Fruit fly (Drosophila melanogaster) whole organism, embryonic: ENCODE measurements around the gene CG8944.
A peak's percentile ranks its signal among the peaks of the same experiment; 100 is the strongest.

Experiments
- Ada2b ChIP-seq: fragments of 200-800 bp; sonication (Bioruptor generic); IDR thresholded peaks from 2 replicates; pipeline ENCODE4 v1.3.6; 2022; ENCODE audit warnings: missing biosample characterization, missing genetic modification characterization
- Atf6 ChIP-seq: fragments of 200-800 bp; sonication (Bioruptor generic); IDR thresholded peaks from 2 replicates; pipeline ENCODE4 v1.3.6; 2022; ENCODE audit warnings: missing biosample characterization, missing genetic modification characterization
- Bteb2 ChIP-seq: fragments of 200-800 bp; sonication (Bioruptor generic); optimal IDR thresholded peaks from 2 replicates; lab custom pipeline; 2016; ENCODE audit warnings: missing biosample characterization, missing genetic modification characterization
- CG10209 ChIP-seq: fragments of 200-800 bp; sonication (Bioruptor generic); optimal IDR thresholded peaks from 3 replicates; lab custom pipeline; 2017; ENCODE audit warnings: missing biosample characterization, mild to moderate bottlenecking, missing genetic modification characterization, missing genetic modification reagents
- CG10654 ChIP-seq: fragments of 200-800 bp; sonication (Bioruptor generic); optimal IDR thresholded peaks from 2 replicates; lab custom pipeline; 2016; ENCODE audit warnings: missing biosample characterization, missing genetic modification characterization
- CG10959 ChIP-seq: fragments of 200-800 bp; sonication (Bioruptor generic); IDR thresholded peaks from 2 replicates; pipeline ENCODE4 v1.3.6; 2022; ENCODE audit warnings: missing biosample characterization, missing genetic modification characterization
- CG12942 ChIP-seq: fragments of 200-800 bp; sonication (Bioruptor generic); optimal IDR thresholded peaks from 3 replicates; lab custom pipeline; 2016; ENCODE audit warnings: missing biosample characterization, missing genetic modification characterization
- CG13296 ChIP-seq: fragments of 200-800 bp; sonication (Bioruptor generic); optimal IDR thresholded peaks from 3 replicates; lab custom pipeline; 2018; ENCODE audit warnings: missing biosample characterization, mild to moderate bottlenecking, missing genetic modification characterization
- CG13775 ChIP-seq: fragments of 200-800 bp; sonication (Bioruptor generic); optimal IDR thresholded peaks from 3 replicates; lab custom pipeline; 2017; ENCODE audit warnings: missing biosample characterization, mild to moderate bottlenecking, missing genetic modification characterization
- CG15011 ChIP-seq: fragments of 200-800 bp; sonication (Bioruptor generic); optimal IDR thresholded peaks from 3 replicates; lab custom pipeline; 2018; ENCODE audit warnings: missing biosample characterization, mild to moderate bottlenecking, missing genetic modification characterization
- CG16779 ChIP-seq: fragments of 200-800 bp; sonication (Bioruptor generic); IDR thresholded peaks from 2 replicates; pipeline ENCODE4 v1.3.6; 2022; ENCODE audit warnings: missing biosample characterization, missing genetic modification characterization
- CG17802 ChIP-seq: fragments of 200-800 bp; sonication (Bioruptor generic); optimal IDR thresholded peaks from 2 replicates; lab custom pipeline; 2018; ENCODE audit warnings: missing biosample characterization, mild to moderate bottlenecking, missing genetic modification characterization, moderate library complexity
- CG17829 ChIP-seq: fragments of 200-800 bp; optimal IDR thresholded peaks from 2 replicates; lab custom pipeline; 2019; ENCODE audit warnings: missing biosample characterization, mild to moderate bottlenecking, missing genetic modification characterization, moderate library complexity
- CG18262 ChIP-seq: fragments of 200-800 bp; optimal IDR thresholded peaks from 3 replicates; lab custom pipeline; 2019; ENCODE audit warnings: missing biosample characterization, mild to moderate bottlenecking, missing genetic modification characterization, moderate library complexity
- CG18764 ChIP-seq: fragments of 200-800 bp; sonication (Bioruptor generic); optimal IDR thresholded peaks from 3 replicates; lab custom pipeline; 2016; ENCODE audit warnings: missing biosample characterization, missing genetic modification characterization
- CG34422 ChIP-seq: fragments of 200-800 bp; sonication (Bioruptor generic); IDR thresholded peaks from 3 replicates; pipeline ENCODE4 v1.3.6; 2022; ENCODE audit warnings: missing biosample characterization, missing genetic modification characterization
- CG4404 ChIP-seq: fragments of 200-800 bp; sonication (Bioruptor generic); IDR thresholded peaks from 2 replicates; pipeline ENCODE4 v1.3.6; 2022; ENCODE audit warnings: missing biosample characterization, missing genetic modification characterization
- CG4707 ChIP-seq: fragments of 200-800 bp; sonication (Bioruptor generic); optimal IDR thresholded peaks from 2 replicates; lab custom pipeline; 2018; ENCODE audit warnings: missing biosample characterization, mild to moderate bottlenecking, missing genetic modification characterization, moderate library complexity
- CG5245 ChIP-seq: fragments of 200-800 bp; sonication (Bioruptor generic); optimal IDR thresholded peaks from 3 replicates; lab custom pipeline; 2016; ENCODE audit warnings: missing biosample characterization, missing genetic modification characterization
- CG7987 ChIP-seq: fragments of 200-800 bp; sonication (Bioruptor generic); optimal IDR thresholded peaks from 2 replicates; lab custom pipeline; 2018; ENCODE audit warnings: missing biosample characterization, mild to moderate bottlenecking, missing genetic modification characterization, moderate library complexity
- CG8089 ChIP-seq: fragments of 200-800 bp; sonication (Bioruptor generic); optimal IDR thresholded peaks from 3 replicates; lab custom pipeline; 2016; ENCODE audit warnings: missing biosample characterization, missing genetic modification characterization
- CG9932 ChIP-seq: fragments of 200-800 bp; sonication (Bioruptor generic); IDR thresholded peaks from 2 replicates; pipeline ENCODE4 v1.3.6; 2022; ENCODE audit warnings: missing biosample characterization, missing genetic modification characterization
- CHES-1-like ChIP-seq: fragments of 200-800 bp; sonication (Bioruptor generic); optimal IDR thresholded peaks from 2 replicates; lab custom pipeline; 2016; ENCODE audit warnings: missing biosample characterization, missing genetic modification characterization
- Lhr ChIP-seq: fragments of 200-800 bp; sonication (Bioruptor generic); optimal IDR thresholded peaks from 3 replicates; lab custom pipeline; 2017; ENCODE audit warnings: mild to moderate bottlenecking, missing biosample characterization, missing genetic modification reagents, missing genetic modification characterization
- MESR4 ChIP-seq: fragments of 200-800 bp; sonication (Bioruptor generic); optimal IDR thresholded peaks from 2 replicates; lab custom pipeline; 2018; ENCODE audit warnings: missing biosample characterization, mild to moderate bottlenecking, missing genetic modification characterization, moderate library complexity
- Med ChIP-seq: fragments of 200-800 bp; sonication (Bioruptor generic); peaks from one replicate; lab custom pipeline; 2016; ENCODE audit warnings: missing biosample characterization, missing genetic modification characterization, mild to moderate bottlenecking, inconsistent platforms, moderate library complexity
- Mes4 ChIP-seq: fragments of 200-800 bp; sonication (Bioruptor generic); optimal IDR thresholded peaks from 2 replicates; lab custom pipeline; 2016; ENCODE audit warnings: missing biosample characterization, missing genetic modification characterization
- Nf-YA ChIP-seq: fragments of 200-800 bp; sonication (Bioruptor generic); IDR thresholded peaks from 2 replicates; pipeline ENCODE4 v1.3.6; 2022; ENCODE audit warnings: missing biosample characterization, missing genetic modification characterization
- Side ChIP-seq: fragments of 200-800 bp; sonication (Bioruptor generic); optimal IDR thresholded peaks from 2 replicates; lab custom pipeline; 2016; ENCODE audit warnings: missing biosample characterization, missing genetic modification characterization
- Xrp1 ChIP-seq: fragments of 200-800 bp; sonication (Bioruptor generic); IDR thresholded peaks from 2 replicates; pipeline ENCODE4 v1.3.6; 2022; ENCODE audit warnings: missing biosample characterization, missing genetic modification characterization
- ap ChIP-seq: fragments of 200-800 bp; sonication (Bioruptor generic); IDR thresholded peaks from 2 replicates; pipeline ENCODE4 v1.3.6; 2022; ENCODE audit warnings: missing biosample characterization, missing genetic modification characterization
- chif ChIP-seq, 2 experiments: fragments of 200-800 bp; sonication (Bioruptor generic); optimal IDR thresholded peaks; 3 replicates each; lab custom pipeline; 2016; ENCODE audit warnings: missing biosample characterization in 2 of 2, missing genetic modification characterization in 2 of 2
- ewg ChIP-seq: fragments of 200-800 bp; sonication (Bioruptor generic); optimal IDR thresholded peaks from 3 replicates; lab custom pipeline; 2017; ENCODE audit warnings: mild to moderate bottlenecking, missing biosample characterization, missing genetic modification reagents, missing genetic modification characterization
- gce ChIP-seq: fragments of 200-800 bp; sonication (Bioruptor generic); IDR thresholded peaks from 3 replicates; pipeline ENCODE4 v1.3.6; 2022; ENCODE audit warnings: missing biosample characterization, missing genetic modification characterization
- gro ChIP-seq: fragments of 200-800 bp; sonication (Bioruptor generic); optimal IDR thresholded peaks from 2 replicates; lab custom pipeline; 2016; ENCODE audit warnings: missing biosample characterization, missing genetic modification characterization
- insv ChIP-seq, 2 experiments: fragments of 200-800 bp; sonication (Bioruptor generic); optimal IDR thresholded peaks; 3 replicates each; lab custom pipeline; 2016 to 2018; ENCODE audit warnings: missing biosample characterization in 2 of 2, missing genetic modification characterization in 2 of 2
- lbe ChIP-seq: fragments of 200-800 bp; sonication (Bioruptor generic); optimal IDR thresholded peaks from 2 replicates; lab custom pipeline; 2016; ENCODE audit warnings: missing biosample characterization, mild to moderate bottlenecking, missing genetic modification characterization
- org-1 ChIP-seq: fragments of 200-800 bp; sonication (Bioruptor generic); optimal IDR thresholded peaks from 2 replicates; lab custom pipeline; 2017; ENCODE audit warnings: missing biosample characterization, missing genetic modification characterization
- p53 ChIP-seq: fragments of 200-800 bp; sonication (Bioruptor generic); optimal IDR thresholded peaks from 2 replicates; lab custom pipeline; 2016; ENCODE audit warnings: missing biosample characterization, missing genetic modification characterization
- pita ChIP-seq: fragments of 200-800 bp; sonication (Bioruptor generic); optimal IDR thresholded peaks from 2 replicates; lab custom pipeline; 2017; ENCODE audit warnings: missing biosample characterization, mild to moderate bottlenecking, missing genetic modification characterization
- pnt ChIP-seq: fragments of 200-800 bp; sonication (Bioruptor generic); optimal IDR thresholded peaks from 3 replicates; lab custom pipeline; 2016; ENCODE audit warnings: missing biosample characterization, missing genetic modification characterization
- ranshi ChIP-seq: fragments of 200-800 bp; sonication (Bioruptor generic); IDR thresholded peaks from 2 replicates; pipeline ENCODE4 v1.3.6; 2022; ENCODE audit warnings: missing biosample characterization, missing genetic modification characterization
- scrt ChIP-seq: fragments of 200-800 bp; sonication (Bioruptor generic); optimal IDR thresholded peaks from 2 replicates; lab custom pipeline; 2018; ENCODE audit warnings: missing biosample characterization, mild to moderate bottlenecking, missing genetic modification characterization, moderate library complexity
- sd ChIP-seq: fragments of 200-800 bp; sonication (Bioruptor generic); optimal IDR thresholded peaks from 3 replicates; lab custom pipeline; 2018; ENCODE audit warnings: missing biosample characterization, mild to moderate bottlenecking, missing genetic modification characterization, moderate library complexity
- seq ChIP-seq: fragments of 200-800 bp; sonication (Bioruptor generic); IDR thresholded peaks from 2 replicates; pipeline ENCODE4 v1.3.6; 2022; ENCODE audit warnings: missing biosample characterization, missing genetic modification characterization
- trem ChIP-seq: fragments of 200-800 bp; optimal IDR thresholded peaks from 3 replicates; lab custom pipeline; 2019; ENCODE audit warnings: missing biosample characterization, mild to moderate bottlenecking, missing genetic modification characterization, moderate library complexity
- ttk ChIP-seq: fragments of 200-800 bp; sonication (Bioruptor generic); IDR thresholded peaks from 2 replicates; pipeline ENCODE4 v2.1.2; 2022; ENCODE audit warnings: missing biosample characterization, missing genetic modification characterization
- vnd ChIP-seq: fragments of 200-800 bp; sonication (Bioruptor generic); IDR thresholded peaks from 3 replicates; pipeline ENCODE4 v1.3.6; 2022; ENCODE audit warnings: missing biosample characterization, missing genetic modification characterization; ENCODE audit not compliant: partially characterized antibody
- wdn ChIP-seq: fragments of 200-800 bp; sonication (Bioruptor generic); IDR thresholded peaks from 2 replicates; pipeline ENCODE4 v1.3.6; 2022; ENCODE audit warnings: missing biosample characterization, missing genetic modification characterization
- wek ChIP-seq: fragments of 200-800 bp; sonication (Bioruptor generic); optimal IDR thresholded peaks from 3 replicates; lab custom pipeline; 2018; ENCODE audit warnings: missing biosample characterization, mild to moderate bottlenecking, missing genetic modification characterization, moderate library complexity
- zen ChIP-seq: fragments of 200-800 bp; sonication (Bioruptor generic); optimal IDR thresholded peaks from 3 replicates; lab custom pipeline; 2018; ENCODE audit warnings: missing biosample characterization, mild to moderate bottlenecking, missing genetic modification characterization, moderate library complexity

Gene CG8944

dm6 chrX:15745905-15746681, at the start of gene CG8944, which contains the start of gene CCT6 (continued):
- TF ChIP-seq Lhr (no peak), CG10959 (GFP tag; lab: Robert Waterston, UW) (no peak), CG10209 (GFP tag; lab: Kevin White, UChicago) (no peak), CG16779 (GFP tag; lab: Robert Waterston, UW) (no peak), CG12942 (GFP tag; lab: Kevin White, UChicago) (no peak), gce (no peak), Ada2b (GFP tag; lab: Robert Waterston, UW) (no peak), CG18262 (tag; lab: Kevin White, UChicago) (peak; percentile 17), Atf6 (no peak), chif (GFP tag; optimal IDR thresholded peaks at IDR 0.05; lab: Kevin White, UChicago) (no peak), CG8089 (GFP tag; lab: Kevin White, UChicago) (no peak), CG34422 (GFP tag; lab: Robert Waterston, UW) (no peak), scrt (GFP tag; lab: Kevin White, UChicago) (no peak), Med (GFP tag; lab: Kevin White, UChicago) (peak; percentile 74), CG5245 (GFP tag; lab: Kevin White, UChicago) (no peak), ewg (no peak), wdn (GFP tag; lab: Robert Waterston, UW) (no peak), org-1 (no peak), CG9932 (GFP tag; lab: Robert Waterston, UW) (peak; percentile 71), MESR4 (GFP tag; lab: Kevin White, UChicago) (peak; percentile 90), CG7987 (GFP tag; lab: Kevin White, UChicago) (no peak), pita (GFP tag; lab: Kevin White, UChicago) (no peak), CG10654 (GFP tag; lab: Kevin White, UChicago) (no peak), Side (no peak), pnt (GFP tag; lab: Kevin White, UChicago) (no peak), CHES-1-like (GFP tag; lab: Kevin White, UChicago) (no peak), wek (GFP tag; lab: Kevin White, UChicago) (no peak), Mes4 (GFP tag; lab: Kevin White, UChicago) (no peak), CG18764 (GFP tag; lab: Kevin White, UChicago) (no peak), sd (no peak), CG13775 (peak; percentile 29), ttk (GFP tag; lab: Robert Waterston, UW) (no peak), Xrp1 (no peak), CG13296 (GFP tag; lab: Kevin White, UChicago) (no peak), lbe (GFP tag; lab: Kevin White, UChicago) (no peak), vnd (GFP tag; lab: Robert Waterston, UW) (peak; percentile 35; the same call in 1 of the 3 replicates), ap (GFP tag; lab: Robert Waterston, UW) (no peak), Bteb2 (GFP tag; lab: Kevin White, UChicago) (no peak), CG15011 (GFP tag; lab: Kevin White, UChicago) (no peak), trem (no peak), p53 (GFP tag; lab: Kevin White, UChicago) (no peak), CG4707 (GFP tag; lab: Kevin White, UChicago) (no peak), CG17829 (tag; lab: Kevin White, UChicago) (peak; percentile 22), ranshi (GFP tag; lab: Robert Waterston, UW) (no peak), CG4404 (no peak), Nf-YA (GFP tag; lab: Robert Waterston, UW) (no peak), CG17802 (tag; lab: Kevin White, UChicago) (no peak), insv (GFP tag; optimal IDR thresholded peaks at IDR 0.05; lab: Kevin White, UChicago) (peak in 1 of 2 experiments; percentile 93), seq (no peak), zen (no peak), gro (no peak)
